Fruit fly (Drosophila melanogaster): Measurements from ENCODE around the gene east.

DNA sequence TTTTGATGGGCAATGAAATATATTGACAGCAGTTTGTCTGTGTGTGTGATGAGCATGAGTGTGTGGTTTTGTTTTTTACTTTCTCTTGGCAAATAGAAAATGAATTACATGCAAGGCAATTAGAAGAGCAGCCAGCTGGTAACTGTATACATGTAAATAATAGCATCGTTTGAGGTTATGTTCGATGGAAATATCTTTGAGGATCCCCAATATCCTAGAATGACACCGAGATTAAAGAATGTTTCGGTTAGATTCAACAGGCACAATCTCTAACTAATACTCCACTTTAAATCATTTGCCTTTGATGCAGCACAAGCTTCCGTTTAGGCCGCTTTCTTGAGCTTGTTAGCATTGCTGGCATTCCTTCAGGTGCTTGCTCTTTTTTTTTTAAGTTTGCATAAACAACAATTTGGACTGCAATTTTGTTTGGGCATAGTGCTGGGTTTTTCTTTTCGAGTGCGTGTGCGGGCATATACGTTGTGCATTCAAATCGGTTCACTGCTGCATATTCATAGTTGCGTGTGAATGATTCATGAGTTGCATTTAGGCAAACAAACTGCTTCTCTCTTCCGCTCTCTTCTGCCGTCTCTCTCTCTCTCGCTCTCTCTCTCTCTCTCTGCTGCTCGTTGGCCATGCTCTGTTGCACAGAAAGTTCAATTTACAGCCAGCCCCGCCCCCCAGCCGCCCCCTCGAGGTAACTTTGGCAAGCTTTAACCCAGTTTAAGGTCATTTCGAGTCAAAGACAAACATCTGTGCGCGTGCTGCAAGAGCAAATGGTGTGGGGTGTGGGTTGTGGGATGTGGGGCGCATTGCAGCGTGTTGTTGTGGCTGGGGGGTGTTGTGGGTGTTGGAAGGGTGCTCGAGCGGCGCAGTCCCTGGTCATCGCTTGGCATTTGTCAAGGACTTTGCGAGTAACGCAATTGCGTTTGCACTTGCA lies 46.0 kb upstream of the east start:
- TF ChIP-seq psq (optimal IDR thresholded peaks at IDR 0.05) (no peak), h (optimal IDR thresholded peaks at IDR 0.05) (no peak), Sin3A (optimal IDR thresholded peaks at IDR 0.05) (no peak), Myc (optimal IDR thresholded peaks at IDR 0.05) (no peak), ttk (optimal IDR thresholded peaks at IDR 0.05) (no peak)
